Worm (Caenorhabditis elegans) whole organism, L1 larva: Measurements from ENCODE around the gene F17C8.7.

ENCODE experiments used
- C04F5.9 ChIP-seq: sonication (generic microtip); optimal IDR thresholded peaks from 2 replicates; lab custom pipeline; 2016; ENCODE audit warnings: missing genetic modification characterization, missing compliant biosample characterization
- F16B12.6 ChIP-seq: fragments of 150-350 bp; optimal IDR thresholded peaks from 2 replicates; lab custom pipeline; 2014; ENCODE audit warnings: missing biosample characterization, missing genetic modification characterization
- blmp-1 ChIP-seq: fragments of 150-350 bp; optimal IDR thresholded peaks from 2 replicates; lab custom pipeline; 2014; ENCODE audit warnings: missing biosample characterization, missing genetic modification characterization
- ceh-90 ChIP-seq: sonication (generic microtip); optimal IDR thresholded peaks from 2 replicates; lab custom pipeline; 2016; ENCODE audit warnings: missing genetic modification characterization, missing compliant biosample characterization
- dpl-1 ChIP-seq, 3 experiments: fragments of 150-350 bp in 2 of 3; sonication (generic microtip) in 1 of 3; optimal IDR thresholded peaks; 2 replicates each; lab custom pipeline; 2014 to 2017; ENCODE audit warnings: missing biosample characterization in 3 of 3, missing genetic modification characterization in 3 of 3, missing genetic modification reagents in 3 of 3
- efl-1 ChIP-seq, 4 experiments: fragments of 150-350 bp; optimal IDR thresholded peaks in 3 of 4; peaks in 1 of 4; 1 replicate in 1 of 4; 2 replicates in 3 of 4; lab custom pipeline; 2014; ENCODE audit warnings: missing biosample characterization in 2 of 4, missing genetic modification characterization in 2 of 4, missing genetic modification reagents in 2 of 4
- elt-3 ChIP-seq, 6 experiments: fragments of 150-350 bp in 1 of 6; sonication (generic microtip); optimal IDR thresholded peaks; 2 replicates each; lab custom pipeline; 2017 to 2018; ENCODE audit warnings: missing biosample characterization in 6 of 6, missing genetic modification characterization in 6 of 6, inconsistent platforms in 1 of 6
- ets-5 ChIP-seq: fragments of 200-800 bp; sonication (Bioruptor generic); IDR thresholded peaks from 2 replicates; pipeline ENCODE4 v1.3.6; 2022; ENCODE audit warnings: missing genetic modification characterization, missing compliant biosample characterization
- fkh-4 ChIP-seq: sonication (generic microtip); optimal IDR thresholded peaks from 2 replicates; lab custom pipeline; 2016; ENCODE audit warnings: missing compliant biosample characterization, missing genetic modification characterization, borderline replicate concordance
- hlh-4 ChIP-seq: sonication (generic microtip); optimal IDR thresholded peaks from 2 replicates; lab custom pipeline; 2016; ENCODE audit warnings: mild to moderate bottlenecking, missing genetic modification characterization, missing compliant biosample characterization
- irx-1 ChIP-seq: sonication (generic microtip); optimal IDR thresholded peaks from 2 replicates; lab custom pipeline; 2016; ENCODE audit warnings: missing genetic modification characterization, missing compliant biosample characterization
- isw-1 ChIP-seq: fragments of 200-800 bp; sonication (Bioruptor generic); IDR thresholded peaks from 2 replicates; pipeline ENCODE4 v1.3.6; 2022; ENCODE audit warnings: missing genetic modification characterization, missing compliant biosample characterization
- jun-1 ChIP-seq: fragments of 150-350 bp; optimal IDR thresholded peaks from 2 replicates; lab custom pipeline; 2014; ENCODE audit warnings: missing biosample characterization, missing genetic modification reagents, missing genetic modification characterization
- lin-13 ChIP-seq: fragments of 150-350 bp; optimal IDR thresholded peaks from 2 replicates; lab custom pipeline; 2014; ENCODE audit warnings: missing biosample characterization, missing genetic modification reagents, missing genetic modification characterization
- lin-15B ChIP-seq: fragments of 150-350 bp; sonication (generic microtip); optimal IDR thresholded peaks from 3 replicates; lab custom pipeline; 2014; ENCODE audit warnings: missing biosample characterization, missing genetic modification characterization
- lin-35 ChIP-seq, 2 experiments: fragments of 150-350 bp; optimal IDR thresholded peaks; 2 replicates each; lab custom pipeline; 2014; ENCODE audit warnings: missing biosample characterization in 2 of 2, missing genetic modification characterization in 2 of 2, missing genetic modification reagents in 2 of 2
- lsy-2 ChIP-seq, 2 experiments: fragments of 150-350 bp; optimal IDR thresholded peaks; 2 replicates each; lab custom pipeline; 2014; ENCODE audit warnings: missing biosample characterization in 2 of 2, missing genetic modification characterization in 2 of 2
- mdl-1 ChIP-seq, 2 experiments: fragments of 150-350 bp; optimal IDR thresholded peaks; 2 replicates each; lab custom pipeline; 2014 to 2017; ENCODE audit warnings: missing biosample characterization in 2 of 2, missing genetic modification characterization in 2 of 2, inconsistent platforms in 1 of 2
- mef-2 ChIP-seq: fragments of 150-350 bp; optimal IDR thresholded peaks from 2 replicates; lab custom pipeline; 2014; ENCODE audit warnings: missing biosample characterization, missing genetic modification characterization
- nhr-19 ChIP-seq: fragments of 200-800 bp; sonication (Bioruptor generic); conservative IDR thresholded peaks from 2 replicates; pipeline ENCODE4 v1.3.6; 2022; ENCODE audit warnings: missing genetic modification characterization, missing compliant biosample characterization
- nhr-20 ChIP-seq: sonication (generic microtip); optimal IDR thresholded peaks from 2 replicates; lab custom pipeline; 2016; ENCODE audit warnings: mild to moderate bottlenecking, missing genetic modification characterization, missing compliant biosample characterization
- nhr-237 ChIP-seq: fragments of 150-350 bp; optimal IDR thresholded peaks from 2 replicates; lab custom pipeline; 2014; ENCODE audit warnings: missing biosample characterization, missing genetic modification characterization
- nhr-28 ChIP-seq: fragments of 150-350 bp; optimal IDR thresholded peaks from 2 replicates; lab custom pipeline; 2014; ENCODE audit warnings: missing biosample characterization, missing genetic modification characterization
- nhr-76 ChIP-seq: sonication (generic microtip); optimal IDR thresholded peaks from 2 replicates; lab custom pipeline; 2017; ENCODE audit warnings: missing biosample characterization, missing genetic modification characterization
- nhr-77 ChIP-seq: fragments of 150-350 bp; optimal IDR thresholded peaks from 2 replicates; lab custom pipeline; 2014; ENCODE audit warnings: missing biosample characterization, missing genetic modification characterization
- nhr-90 ChIP-seq: sonication (generic microtip); optimal IDR thresholded peaks from 2 replicates; lab custom pipeline; 2016; ENCODE audit warnings: mild to moderate bottlenecking, missing genetic modification characterization, missing compliant biosample characterization; ENCODE audit not compliant: poor library complexity
- pax-3 ChIP-seq: fragments of 200-800 bp; sonication (Bioruptor generic); optimal IDR thresholded peaks from 2 replicates; lab custom pipeline; 2018; ENCODE audit warnings: mild to moderate bottlenecking, missing genetic modification characterization, moderate library complexity, missing compliant biosample characterization
- snu-23 ChIP-seq: sonication (generic microtip); optimal IDR thresholded peaks from 2 replicates; lab custom pipeline; 2016; ENCODE audit warnings: missing genetic modification characterization, missing compliant biosample characterization
- sup-37 ChIP-seq: fragments of 200-800 bp; sonication (Bioruptor generic); optimal IDR thresholded peaks from 2 replicates; lab custom pipeline; 2018; ENCODE audit warnings: mild to moderate bottlenecking, missing genetic modification characterization, missing compliant biosample characterization
- unc-130 ChIP-seq: fragments of 150-350 bp; optimal IDR thresholded peaks from 2 replicates; lab custom pipeline; 2017; ENCODE audit warnings: missing biosample characterization, missing genetic modification characterization, inconsistent platforms
- unc-98 ChIP-seq: fragments of 200-800 bp; sonication (Bioruptor generic); IDR thresholded peaks from 2 replicates; pipeline ENCODE4 v1.3.6; 2022; ENCODE audit warnings: missing genetic modification characterization, missing compliant biosample characterization
- xbp-1 ChIP-seq: sonication (generic microtip); optimal IDR thresholded peaks from 2 replicates; lab custom pipeline; 2016; ENCODE audit warnings: missing genetic modification characterization, missing compliant biosample characterization

The F17C8.7 gene

ce11 chrIII:4785714-4786113 is 50.2 kb downstream of the F17C8.7 start, which contains the start of gene mel-28:
Gene mel-28 (plus strand): TSS chrIII:4786080.
- no peak for TF ChIP-seq nhr-237 (tag; lab: Kevin White, UChicago)
- TF ChIP-seq blmp-1, result peak; percentile 74
- TF ChIP-seq unc-98, result no peak
- TF ChIP-seq pax-3 (tag; lab: Kevin White, UChicago), result no peak
- no peak for TF ChIP-seq hlh-4 (tag; lab: Kevin White, UChicago)
- TF ChIP-seq fkh-4 (tag; lab: Kevin White, UChicago), result no peak
- no peak for TF ChIP-seq C04F5.9 (tag; lab: Kevin White, UChicago)
- peak in 1 of 2 experiments; percentile 56 for TF ChIP-seq lsy-2 (tag; optimal IDR thresholded peaks at IDR 0.05; lab: Kevin White, UChicago)
- TF ChIP-seq irx-1 (tag; lab: Kevin White, UChicago), result no peak
- peak; percentile 16 to 70 for TF ChIP-seq efl-1 (optimal IDR thresholded peaks at IDR 0.05; lab: Kevin White, UChicago)
- peak; percentile 82 to 97 for TF ChIP-seq efl-1 (GFP tag; optimal IDR thresholded peaks at IDR 0.05 in 1 of 2; lab: Kevin White, UChicago)
- TF ChIP-seq ets-5 (GFP tag; lab: Robert Waterston, UW), result no peak
- TF ChIP-seq isw-1 (GFP tag; lab: Robert Waterston, UW), result no peak
- TF ChIP-seq dpl-1 (GFP tag; optimal IDR thresholded peaks at IDR 0.05; lab: Kevin White, UChicago), result peak; percentile 68 to 85 (median 73)
- no peak for TF ChIP-seq xbp-1 (tag; lab: Kevin White, UChicago)
- no peak for TF ChIP-seq snu-23 (GFP tag; lab: Kevin White, UChicago)
- TF ChIP-seq nhr-28 (tag; lab: Kevin White, UChicago), result no peak
- no peak for TF ChIP-seq lin-15B
- TF ChIP-seq lin-35 (GFP tag; optimal IDR thresholded peaks at IDR 0.05; lab: Kevin White, UChicago), result peak; percentile 58 to 81
- TF ChIP-seq F16B12.6 (tag; lab: Kevin White, UChicago), result peak; percentile 80
- no peak for TF ChIP-seq nhr-19
- no peak for TF ChIP-seq mdl-1 (tag; optimal IDR thresholded peaks at IDR 0.05; lab: Kevin White, UChicago)
- no peak for TF ChIP-seq elt-3 (tag; optimal IDR thresholded peaks at IDR 0.05; lab: Kevin White, UChicago)
- TF ChIP-seq nhr-90 (tag; lab: Kevin White, UChicago), result no peak
- TF ChIP-seq nhr-20, result no peak
- no peak for TF ChIP-seq sup-37
- TF ChIP-seq jun-1 (tag; lab: Kevin White, UChicago), result no peak
- TF ChIP-seq lin-13 (GFP tag; lab: Kevin White, UChicago), result no peak
- no peak for TF ChIP-seq nhr-77 (tag; lab: Kevin White, UChicago)
- no peak for TF ChIP-seq ceh-90
- no peak for TF ChIP-seq unc-130 (tag; lab: Kevin White, UChicago)
- no peak for TF ChIP-seq nhr-76 (tag; lab: Kevin White, UChicago)
- TF ChIP-seq mef-2 (tag; lab: Kevin White, UChicago), result no peak
